Fruit fly (Drosophila melanogaster): Measurements from ENCODE around the gene TFAM.

The TFAM gene

DNA sequence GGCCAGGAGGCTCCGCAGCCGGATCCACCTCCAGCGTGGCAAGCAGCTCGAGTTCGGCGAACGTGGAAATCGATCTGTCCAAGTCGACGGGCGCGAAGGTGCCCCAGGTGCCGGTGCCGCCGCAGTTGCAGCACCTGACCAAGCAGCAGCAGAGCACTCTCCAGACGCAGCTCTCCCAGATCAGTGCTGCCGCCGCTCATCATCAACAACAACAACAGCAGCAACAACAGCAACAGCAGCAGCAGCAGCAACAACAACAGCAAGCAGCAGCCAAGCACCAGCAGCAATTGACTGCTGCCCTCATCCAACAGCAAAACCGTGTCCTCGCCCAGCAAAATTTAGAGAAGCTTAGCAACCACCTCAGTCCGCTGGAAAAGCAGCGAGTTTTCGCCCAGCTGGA lies 42.1 kb upstream of the TFAM start:
- TF ChIP-seq topi (GFP tag; optimal IDR thresholded peaks at IDR 0.05) (no peak), CG6854 (GFP tag; optimal IDR thresholded peaks at IDR 0.05) (no peak), spab (GFP tag; optimal IDR thresholded peaks at IDR 0.05) (no peak), Eip93F (GFP tag; optimal IDR thresholded peaks at IDR 0.05) (no peak), lz (GFP tag; optimal IDR thresholded peaks at IDR 0.05) (no peak), CG34406 (GFP tag; optimal IDR thresholded peaks at IDR 0.05) (no peak), Gug (GFP tag; IDR thresholded peaks at IDR 0.05) (no peak), Sox14 (GFP tag; optimal IDR thresholded peaks at IDR 0.05) (no peak)

DNA sequence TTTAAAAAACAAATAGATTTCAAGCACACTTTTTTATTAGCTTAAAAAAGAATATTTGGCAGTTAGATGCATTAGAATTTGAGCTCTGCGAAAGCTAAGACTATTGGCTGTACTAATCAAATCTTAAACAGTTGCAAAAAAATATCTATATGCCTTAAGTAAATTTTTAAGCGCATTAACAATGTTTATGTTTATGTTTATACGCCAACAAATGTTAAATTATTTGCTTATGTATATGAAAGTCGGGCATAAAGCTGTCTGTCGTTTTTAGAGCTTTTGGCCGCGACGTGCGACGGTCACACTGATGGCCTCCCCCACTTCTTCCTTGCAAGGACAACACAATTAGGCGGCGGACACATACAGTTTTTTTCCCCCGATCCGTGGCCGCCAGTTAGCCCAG lies 40.8 kb upstream of the TFAM start, which contains the start of gene CG5466:
TSS of gene CG5466 (plus strand) at position 301 of the 400 bp plus-strand sequence.
- TF ChIP-seq salr (GFP tag; optimal IDR thresholded peaks at IDR 0.05): no peak
- TF ChIP-seq Eip78C (GFP tag): peak; percentile 22

DNA sequence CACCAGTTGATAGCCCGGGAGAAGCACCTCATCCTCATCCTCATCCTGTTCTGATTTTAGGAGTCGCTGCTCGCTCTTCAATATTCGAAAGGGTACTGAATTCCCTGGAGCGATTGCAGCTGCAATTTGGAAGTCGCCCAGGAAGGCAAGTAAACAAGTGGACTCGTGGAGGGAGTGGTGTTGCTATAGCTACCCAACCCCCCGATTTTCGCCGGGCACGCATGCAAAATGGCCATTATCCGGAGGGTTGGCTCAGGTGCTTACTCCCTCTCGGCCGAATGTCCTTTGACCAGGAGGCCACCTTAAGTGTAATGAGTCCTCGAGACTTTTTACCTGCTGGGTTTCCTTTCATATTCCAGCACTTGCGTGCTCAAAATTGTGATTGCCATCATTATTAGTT lies 40.0 kb upstream of the TFAM start, which contains the start of gene CG15923:
TSS of gene CG15923 (minus strand) at position 101 of the 400 bp plus-strand sequence.
- TF ChIP-seq CG8319 (GFP tag; optimal IDR thresholded peaks at IDR 0.05) (no peak), CG31627 (GFP tag; optimal IDR thresholded peaks at IDR 0.05) (no peak), Hr4 (GFP tag; optimal IDR thresholded peaks at IDR 0.05) (no peak), Hr38 (GFP tag; optimal IDR thresholded peaks at IDR 0.05) (no peak), fd85E (GFP tag; optimal IDR thresholded peaks at IDR 0.05) (no peak), Eip93F (GFP tag; optimal IDR thresholded peaks at IDR 0.05) (no peak), Sox15 (GFP tag; optimal IDR thresholded peaks at IDR 0.05) (no peak), svp (GFP tag) (no peak), Met (GFP tag; optimal IDR thresholded peaks at IDR 0.05) (no peak), Eip75B (GFP tag; optimal IDR thresholded peaks at IDR 0.05) (no peak), CG4318 (GFP tag; optimal IDR thresholded peaks at IDR 0.05) (no peak)

DNA sequence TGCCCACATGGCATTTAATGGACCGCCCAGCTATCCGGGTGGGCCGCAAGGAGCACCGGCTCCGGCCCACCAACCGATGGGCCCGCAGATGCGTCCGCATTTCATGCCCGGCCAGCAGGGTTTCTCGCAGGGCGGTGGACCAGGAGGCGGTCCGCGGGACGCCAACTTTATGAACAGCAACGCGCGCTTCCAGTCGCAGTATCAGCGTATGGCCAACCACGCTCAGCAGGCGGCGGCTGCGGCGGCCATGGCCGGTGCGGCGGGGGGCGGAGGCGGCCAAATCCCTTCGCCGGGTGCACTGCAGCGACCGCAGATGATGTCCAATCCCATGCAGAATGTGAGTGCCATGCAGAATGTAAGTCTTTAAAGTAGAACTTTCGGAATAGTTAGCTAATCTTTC lies 31.4 kb upstream of the TFAM start:
- TF ChIP-seq vri (GFP tag; optimal IDR thresholded peaks at IDR 0.05): no peak

DNA sequence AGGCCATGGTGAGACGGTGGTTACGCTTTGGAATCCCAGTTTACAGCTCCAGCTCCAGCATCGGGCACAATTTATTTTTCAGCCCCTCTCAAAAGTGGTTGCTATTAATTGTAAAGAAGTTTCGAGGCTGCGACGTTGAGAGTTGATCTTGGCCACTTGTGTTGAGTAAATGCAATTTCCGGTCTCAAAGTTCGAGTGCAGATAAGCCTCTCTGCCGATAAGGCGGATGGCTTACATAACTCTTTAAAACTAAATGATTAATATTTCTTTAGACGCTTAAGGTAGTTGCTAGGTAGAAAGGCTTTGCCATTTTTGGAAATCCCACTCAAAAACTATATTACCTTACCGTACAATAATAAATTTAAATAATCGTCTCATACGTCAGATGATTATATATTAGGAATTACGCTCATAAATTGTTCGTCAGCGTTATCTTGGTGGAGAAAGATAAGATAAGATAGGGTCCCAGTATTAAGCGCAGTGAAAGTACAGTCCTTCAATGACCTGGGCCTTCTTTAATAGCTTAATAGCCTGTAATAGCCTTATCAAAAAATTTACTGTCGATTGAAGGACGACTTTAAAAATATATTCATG lies 28.8 kb upstream of the TFAM start:
- TF ChIP-seq CG6792 (GFP tag; optimal IDR thresholded peaks at IDR 0.05) (no peak), fkh (GFP tag; optimal IDR thresholded peaks at IDR 0.05) (no peak), Blimp-1 (GFP tag; optimal IDR thresholded peaks at IDR 0.05) (no peak), eg (GFP tag; IDR thresholded peaks at IDR 0.05) (no peak), fd85E (GFP tag; optimal IDR thresholded peaks at IDR 0.05) (no peak), Hr4 (GFP tag; optimal IDR thresholded peaks at IDR 0.05) (no peak), CG9139 (GFP tag; optimal IDR thresholded peaks at IDR 0.05) (no peak), fd59A (GFP tag; optimal IDR thresholded peaks at IDR 0.05) (no peak), CG6163 (GFP tag; IDR thresholded peaks at IDR 0.05) (no peak), CG11902 (GFP tag; optimal IDR thresholded peaks at IDR 0.05) (no peak), CG6854 (GFP tag; optimal IDR thresholded peaks at IDR 0.05) (no peak)

DNA sequence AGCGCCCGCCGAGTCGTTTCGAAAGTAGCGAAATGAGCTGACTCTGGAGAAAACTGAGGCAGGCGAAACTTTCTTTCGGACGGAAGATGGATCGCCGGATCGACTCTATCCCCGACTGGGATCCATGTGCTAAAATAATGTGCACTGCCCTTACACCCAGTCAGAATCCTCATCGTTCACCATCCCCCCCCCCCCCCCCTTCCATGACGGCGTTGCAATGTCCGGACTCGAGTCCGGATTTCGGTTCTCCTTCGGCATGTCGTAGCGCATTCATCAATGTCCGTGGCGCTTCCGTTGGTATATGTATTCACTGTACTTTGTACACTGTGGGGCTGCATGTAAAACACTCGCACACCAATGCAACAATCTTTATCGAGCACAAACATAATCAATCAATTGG lies 28.3 kb upstream of the TFAM start:
- TF ChIP-seq CG1621 (tag; optimal IDR thresholded peaks at IDR 0.05) (peak; percentile 6), CG8632 (GFP tag; optimal IDR thresholded peaks at IDR 0.05) (no peak)

DNA sequence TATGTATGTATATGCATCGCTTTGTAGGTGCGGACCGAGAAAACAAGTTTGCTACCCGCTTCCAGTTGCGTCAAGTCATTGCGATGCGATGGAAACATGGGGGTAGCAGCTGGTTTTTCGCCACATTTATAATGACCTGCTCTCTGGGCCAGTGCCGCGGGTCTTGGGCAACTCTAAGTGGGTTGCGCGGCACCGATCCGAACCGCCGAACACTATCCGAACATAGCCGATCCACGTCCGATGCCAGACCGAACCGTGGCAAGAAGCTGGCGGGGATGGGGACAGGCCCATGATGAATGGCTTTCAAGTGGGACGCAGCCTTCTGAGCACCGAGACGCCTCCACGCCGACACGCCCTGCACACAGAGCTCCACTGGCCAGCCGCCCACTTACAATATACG lies 27.3 kb upstream of the TFAM start:
- TF ChIP-seq CG8119 (GFP tag; IDR thresholded peaks at IDR 0.05) (peak; percentile 23; the same call in 1 of the 3 replicates), CG15336 (GFP tag; IDR thresholded peaks at IDR 0.05) (peak; percentile 45; the same call in 1 of the 2 replicates), Eip75B (GFP tag; optimal IDR thresholded peaks at IDR 0.05) (peak; percentile 6), CG1621 (tag; optimal IDR thresholded peaks at IDR 0.05) (peak; percentile 59), CG9139 (GFP tag; optimal IDR thresholded peaks at IDR 0.05) (peak; percentile 6), Lpt (GFP tag; optimal IDR thresholded peaks at IDR 0.05) (peak; percentile 62), ss (GFP tag; optimal IDR thresholded peaks at IDR 0.05) (peak; percentile 1 to 51), CG6276 (GFP tag; optimal IDR thresholded peaks at IDR 0.05) (peak; percentile 20), dsx (GFP tag; optimal IDR thresholded peaks at IDR 0.05; ENCODE audit: poor library complexity, severe bottlenecking) (no peak), CG6163 (GFP tag; IDR thresholded peaks at IDR 0.05) (peak; percentile 56; the same call in 1 of the 3 replicates), CG32006 (GFP tag; optimal IDR thresholded peaks at IDR 0.05) (no peak), Eip78C (GFP tag) (peak; percentile 66), CG6854 (GFP tag; optimal IDR thresholded peaks at IDR 0.05) (no peak)

All from whole organism, prepupa.